Worm (Caenorhabditis elegans) whole organism, L1 larva: Measurements from ENCODE around the gene htz-1.

Source experiments
- Y116A8C.19 ChIP-seq: sonication (generic microtip); optimal IDR thresholded peaks from 2 replicates; lab custom pipeline; 2016; ENCODE audit warnings: missing compliant biosample characterization, missing genetic modification characterization, borderline replicate concordance
- alr-1 ChIP-seq: fragments of 200-800 bp; sonication (Bioruptor generic); optimal IDR thresholded peaks from 2 replicates; lab custom pipeline; 2018; ENCODE audit warnings: borderline replicate concordance, mild to moderate bottlenecking, missing genetic modification characterization, missing compliant biosample characterization
- aly-2 ChIP-seq: fragments of 150-350 bp; optimal IDR thresholded peaks from 2 replicates; lab custom pipeline; 2014; ENCODE audit warnings: missing biosample characterization, missing genetic modification characterization
- ama-1 ChIP-seq: fragments of 150-350 bp; optimal IDR thresholded peaks from 2 replicates; lab custom pipeline; 2014
- blmp-1 ChIP-seq: fragments of 150-350 bp; optimal IDR thresholded peaks from 2 replicates; lab custom pipeline; 2014; ENCODE audit warnings: missing biosample characterization, missing genetic modification characterization
- ceh-63 ChIP-seq: fragments of 200-800 bp; sonication (Bioruptor generic); optimal IDR thresholded peaks from 2 replicates; lab custom pipeline; 2018; ENCODE audit warnings: mild to moderate bottlenecking, missing genetic modification characterization, missing compliant biosample characterization
- ceh-82 ChIP-seq, 3 experiments: fragments of 150-350 bp in 1 of 3; sonication (generic microtip) in 2 of 3; optimal IDR thresholded peaks; 2 replicates each; lab custom pipeline; 2014 to 2017; ENCODE audit warnings: missing biosample characterization in 3 of 3, missing genetic modification characterization in 3 of 3
- ces-1 ChIP-seq: fragments of 150-350 bp; optimal IDR thresholded peaks from 2 replicates; lab custom pipeline; 2014; ENCODE audit warnings: missing biosample characterization, missing genetic modification reagents, missing genetic modification characterization
- dpl-1 ChIP-seq, 3 experiments: fragments of 150-350 bp in 2 of 3; sonication (generic microtip) in 1 of 3; optimal IDR thresholded peaks; 2 replicates each; lab custom pipeline; 2014 to 2017; ENCODE audit warnings: missing biosample characterization in 3 of 3, missing genetic modification characterization in 3 of 3, missing genetic modification reagents in 3 of 3
- efl-1 ChIP-seq, 4 experiments: fragments of 150-350 bp; optimal IDR thresholded peaks in 3 of 4; peaks in 1 of 4; 1 replicate in 1 of 4; 2 replicates in 3 of 4; lab custom pipeline; 2014; ENCODE audit warnings: missing biosample characterization in 2 of 4, missing genetic modification characterization in 2 of 4, missing genetic modification reagents in 2 of 4
- efl-3 ChIP-seq: fragments of 200-800 bp; sonication (Bioruptor generic); optimal IDR thresholded peaks from 2 replicates; lab custom pipeline; 2018; ENCODE audit warnings: mild to moderate bottlenecking, missing genetic modification characterization, missing compliant biosample characterization
- egl-13 ChIP-seq: sonication (generic microtip); optimal IDR thresholded peaks from 2 replicates; lab custom pipeline; 2016; ENCODE audit warnings: missing genotype, missing genetic modification reagents, missing genetic modification characterization, missing compliant biosample characterization
- egl-27 ChIP-seq, 2 experiments: fragments of 150-350 bp in 1 of 2; sonication (generic microtip); optimal IDR thresholded peaks; 3 replicates each; lab custom pipeline; 2017 to 2018; ENCODE audit warnings: missing biosample characterization in 2 of 2, missing genetic modification characterization in 2 of 2, missing genetic modification reagents in 2 of 2
- fos-1 ChIP-seq: fragments of 150-350 bp; optimal IDR thresholded peaks from 2 replicates; lab custom pipeline; 2014; ENCODE audit warnings: missing biosample characterization, missing genetic modification characterization
- grh-1 ChIP-seq: fragments of 200-800 bp; sonication (Bioruptor generic); IDR thresholded peaks from 2 replicates; pipeline ENCODE4 v1.3.6; 2022; ENCODE audit warnings: missing genetic modification reagents, missing genetic modification characterization, missing compliant biosample characterization
- jun-1 ChIP-seq: fragments of 150-350 bp; optimal IDR thresholded peaks from 2 replicates; lab custom pipeline; 2014; ENCODE audit warnings: missing biosample characterization, missing genetic modification reagents, missing genetic modification characterization
- lin-13 ChIP-seq: fragments of 150-350 bp; optimal IDR thresholded peaks from 2 replicates; lab custom pipeline; 2014; ENCODE audit warnings: missing biosample characterization, missing genetic modification reagents, missing genetic modification characterization
- lin-35 ChIP-seq, 2 experiments: fragments of 150-350 bp; optimal IDR thresholded peaks; 2 replicates each; lab custom pipeline; 2014; ENCODE audit warnings: missing biosample characterization in 2 of 2, missing genetic modification characterization in 2 of 2, missing genetic modification reagents in 2 of 2
- lin-39 ChIP-seq: fragments of 150-350 bp; optimal IDR thresholded peaks from 2 replicates; lab custom pipeline; 2014; ENCODE audit warnings: missing biosample characterization, missing genetic modification reagents, missing genetic modification characterization
- lir-3 ChIP-seq: sonication (generic microtip); optimal IDR thresholded peaks from 2 replicates; lab custom pipeline; 2016; ENCODE audit warnings: mild to moderate bottlenecking, missing genetic modification characterization, moderate library complexity, missing compliant biosample characterization; ENCODE audit not compliant: poor library complexity
- lsy-2 ChIP-seq, 2 experiments: fragments of 150-350 bp; optimal IDR thresholded peaks; 2 replicates each; lab custom pipeline; 2014; ENCODE audit warnings: missing biosample characterization in 2 of 2, missing genetic modification characterization in 2 of 2
- mef-2 ChIP-seq: fragments of 150-350 bp; optimal IDR thresholded peaks from 2 replicates; lab custom pipeline; 2014; ENCODE audit warnings: missing biosample characterization, missing genetic modification characterization
- nhr-28 ChIP-seq: fragments of 150-350 bp; optimal IDR thresholded peaks from 2 replicates; lab custom pipeline; 2014; ENCODE audit warnings: missing biosample characterization, missing genetic modification characterization
- nhr-47 ChIP-seq: sonication (generic microtip); optimal IDR thresholded peaks from 2 replicates; lab custom pipeline; 2016; ENCODE audit warnings: mild to moderate bottlenecking, missing genetic modification characterization, moderate library complexity, missing compliant biosample characterization
- nhr-71 ChIP-seq: sonication (generic microtip); optimal IDR thresholded peaks from 2 replicates; lab custom pipeline; 2016; ENCODE audit warnings: mild to moderate bottlenecking, missing genetic modification characterization, moderate library complexity, missing compliant biosample characterization
- nhr-76 ChIP-seq: sonication (generic microtip); optimal IDR thresholded peaks from 2 replicates; lab custom pipeline; 2017; ENCODE audit warnings: missing biosample characterization, missing genetic modification characterization
- nhr-84 ChIP-seq: sonication (generic microtip); optimal IDR thresholded peaks from 2 replicates; lab custom pipeline; 2017; ENCODE audit warnings: missing biosample characterization, missing genetic modification characterization
- nhr-85 ChIP-seq: sonication (generic microtip); peaks from one replicate; lab custom pipeline; 2016; ENCODE audit warnings: missing genetic modification characterization, inconsistent platforms, missing compliant biosample characterization
- nhr-90 ChIP-seq: sonication (generic microtip); optimal IDR thresholded peaks from 2 replicates; lab custom pipeline; 2016; ENCODE audit warnings: mild to moderate bottlenecking, missing genetic modification characterization, missing compliant biosample characterization; ENCODE audit not compliant: poor library complexity
- pag-3 ChIP-seq: sonication (generic microtip); optimal IDR thresholded peaks from 2 replicates; lab custom pipeline; 2017; ENCODE audit warnings: missing genetic modification characterization, mild to moderate bottlenecking, missing compliant biosample characterization, antibody characterized with exemption, borderline replicate concordance; ENCODE audit not compliant: insufficient read depth
- pax-3 ChIP-seq: fragments of 200-800 bp; sonication (Bioruptor generic); optimal IDR thresholded peaks from 2 replicates; lab custom pipeline; 2018; ENCODE audit warnings: mild to moderate bottlenecking, missing genetic modification characterization, moderate library complexity, missing compliant biosample characterization
- skn-1 ChIP-seq: fragments of 150-350 bp; optimal IDR thresholded peaks from 2 replicates; lab custom pipeline; 2014; ENCODE audit warnings: missing biosample characterization, missing genetic modification characterization
- snu-23 ChIP-seq: sonication (generic microtip); optimal IDR thresholded peaks from 2 replicates; lab custom pipeline; 2016; ENCODE audit warnings: missing genetic modification characterization, missing compliant biosample characterization
- sox-4 ChIP-seq: sonication (generic microtip); optimal IDR thresholded peaks from 2 replicates; lab custom pipeline; 2016; ENCODE audit warnings: missing genetic modification characterization, missing compliant biosample characterization
- sptf-1 ChIP-seq: fragments of 150-350 bp; optimal IDR thresholded peaks from 2 replicates; lab custom pipeline; 2014; ENCODE audit warnings: missing biosample characterization, missing genetic modification characterization
- sup-37 ChIP-seq: fragments of 200-800 bp; sonication (Bioruptor generic); optimal IDR thresholded peaks from 2 replicates; lab custom pipeline; 2018; ENCODE audit warnings: mild to moderate bottlenecking, missing genetic modification characterization, missing compliant biosample characterization
- swsn-7 ChIP-seq: sonication (generic microtip); optimal IDR thresholded peaks from 2 replicates; lab custom pipeline; 2016; ENCODE audit warnings: missing genetic modification characterization, missing compliant biosample characterization
- tbx-2 ChIP-seq: sonication (generic microtip); optimal IDR thresholded peaks from 2 replicates; lab custom pipeline; 2016; ENCODE audit warnings: missing genetic modification characterization, missing compliant biosample characterization
- unc-130 ChIP-seq: fragments of 150-350 bp; optimal IDR thresholded peaks from 2 replicates; lab custom pipeline; 2017; ENCODE audit warnings: missing biosample characterization, missing genetic modification characterization, inconsistent platforms
- unc-86 ChIP-seq: sonication (generic microtip); optimal IDR thresholded peaks from 2 replicates; lab custom pipeline; 2016; ENCODE audit warnings: missing genetic modification characterization, missing compliant biosample characterization
- vab-15 ChIP-seq: sonication (generic microtip); optimal IDR thresholded peaks from 2 replicates; lab custom pipeline; 2017; ENCODE audit warnings: missing genotype, mild to moderate bottlenecking, missing genetic modification characterization, missing compliant biosample characterization
- xbp-1 ChIP-seq: sonication (generic microtip); optimal IDR thresholded peaks from 2 replicates; lab custom pipeline; 2016; ENCODE audit warnings: missing genetic modification characterization, missing compliant biosample characterization
- ztf-4 ChIP-seq: fragments of 150-350 bp; optimal IDR thresholded peaks from 2 replicates; lab custom pipeline; 2014; ENCODE audit warnings: missing biosample characterization, missing genetic modification characterization

The htz-1 gene

ce11 chrIV:4400350-4401326 lies 45.4 kb upstream of the htz-1 start, which contains the start of gene Y24D9A.6 (continued):
- peak; percentile 20 to 47 (median 37) for TF ChIP-seq ceh-82 (tag; optimal IDR thresholded peaks at IDR 0.05; lab: Kevin White, UChicago)
- TF ChIP-seq grh-1 (GFP tag; lab: Robert Waterston, UW), result peak; percentile 100
- no peak for TF ChIP-seq egl-13 (tag; lab: Kevin White, UChicago)
- peak; percentile 88 for TF ChIP-seq nhr-71 (tag; lab: Kevin White, UChicago)
- TF ChIP-seq nhr-84, result no peak
- TF ChIP-seq aly-2 (tag; lab: Kevin White, UChicago), result peak; percentile 41
- TF ChIP-seq egl-27 (tag; optimal IDR thresholded peaks at IDR 0.05; lab: Kevin White, UChicago), result peak; percentile 58 to 71
- no peak for TF ChIP-seq mef-2 (tag; lab: Kevin White, UChicago)
- TF ChIP-seq nhr-47 (tag; lab: Kevin White, UChicago), result peak; percentile 84
- TF ChIP-seq Y116A8C.19 (tag; lab: Kevin White, UChicago), result no peak
- TF ChIP-seq vab-15 (tag; lab: Kevin White, UChicago), result peak; percentile 66
- peak; percentile 64 for TF ChIP-seq tbx-2 (tag; lab: Kevin White, UChicago)
- TF ChIP-seq efl-3 (GFP tag; lab: Kevin White, UChicago), result peak; percentile 96
- TF ChIP-seq sox-4 (tag; lab: Kevin White, UChicago), result no peak
- peak; percentile 74 for TF ChIP-seq lin-39 (tag; lab: Kevin White, UChicago)
- peak; percentile 73 for TF ChIP-seq lin-13
- TF ChIP-seq nhr-28, result no peak
- no peak for TF ChIP-seq ces-1
- peak; percentile 68 for TF ChIP-seq ztf-4 (tag; lab: Kevin White, UChicago)
- no peak for TF ChIP-seq alr-1 (tag; lab: Kevin White, UChicago)
- TF ChIP-seq blmp-1 (tag; lab: Kevin White, UChicago), result peak; percentile 98
- TF ChIP-seq lin-35 (GFP tag; optimal IDR thresholded peaks at IDR 0.05; lab: Kevin White, UChicago), result peak; percentile 56 to 86
- peak; percentile 72 to 81 for TF ChIP-seq lsy-2 (tag; optimal IDR thresholded peaks at IDR 0.05; lab: Kevin White, UChicago)
- peak; percentile 50 for TF ChIP-seq ama-1 (lab: Kevin White, UChicago)
- peak; percentile 17 for TF ChIP-seq unc-130 (tag; lab: Kevin White, UChicago)
- TF ChIP-seq xbp-1 (tag; lab: Kevin White, UChicago), result peak; percentile 28
- TF ChIP-seq nhr-90, result peak; percentile 94
- no peak for TF ChIP-seq pag-3 (tag; lab: Kevin White, UChicago)
- TF ChIP-seq dpl-1 (GFP tag; optimal IDR thresholded peaks at IDR 0.05; lab: Kevin White, UChicago), result peak; percentile 60 to 75 (median 69)
- peak; percentile 42 for TF ChIP-seq jun-1 (tag; lab: Kevin White, UChicago)
- peak; percentile 55 for TF ChIP-seq fos-1 (tag; lab: Kevin White, UChicago)
- TF ChIP-seq efl-1 (optimal IDR thresholded peaks at IDR 0.05; lab: Kevin White, UChicago), result peak; percentile 73 to 80
- peak; percentile 3 to 92 for TF ChIP-seq efl-1 (GFP tag; optimal IDR thresholded peaks at IDR 0.05 in 1 of 2; lab: Kevin White, UChicago)
- TF ChIP-seq unc-86 (tag; lab: Kevin White, UChicago), result no peak
- peak; percentile 16 for TF ChIP-seq lir-3
- peak; percentile 63 for TF ChIP-seq snu-23
- no peak for TF ChIP-seq ceh-63 (GFP tag; lab: Kevin White, UChicago)
- TF ChIP-seq pax-3 (tag; lab: Kevin White, UChicago), result peak; percentile 4
- peak; percentile 43 for TF ChIP-seq swsn-7 (tag; lab: Kevin White, UChicago)
- TF ChIP-seq nhr-85 (tag; lab: Kevin White, UChicago), result peak; percentile 100
- TF ChIP-seq nhr-76 (tag; lab: Kevin White, UChicago), result no peak
- TF ChIP-seq sup-37 (GFP tag; lab: Kevin White, UChicago), result no peak
- TF ChIP-seq skn-1, result peak; percentile 57
- TF ChIP-seq sptf-1 (tag; lab: Kevin White, UChicago), result no peak
